Worm (Caenorhabditis elegans) whole organism, L4 larva: Measurements from ENCODE around the gene srh-79.

ENCODE experiments used
- F10B5.3 ChIP-seq: sonication (generic microtip); optimal IDR thresholded peaks from 2 replicates; lab custom pipeline; 2016; ENCODE audit warnings: mild to moderate bottlenecking, missing genetic modification characterization, missing compliant biosample characterization
- F44E2.7 ChIP-seq: fragments of 200-800 bp; sonication (Bioruptor generic); IDR thresholded peaks from 2 replicates; pipeline ENCODE4 v2.1.2; 2022; ENCODE audit warnings: missing genetic modification characterization, missing compliant biosample characterization
- R02D3.7 ChIP-seq: fragments of 150-350 bp; sonication (generic microtip); optimal IDR thresholded peaks from 3 replicates; lab custom pipeline; 2014; ENCODE audit warnings: missing biosample characterization, missing genetic modification characterization
- Y5F2A.4 ChIP-seq: fragments of 200-800 bp; sonication (Bioruptor generic); optimal IDR thresholded peaks from 2 replicates; lab custom pipeline; 2018; ENCODE audit warnings: mild to moderate bottlenecking, missing genetic modification characterization, missing compliant biosample characterization
- ZK546.5 ChIP-seq, 2 experiments: sonication (generic microtip); optimal IDR thresholded peaks; 2 replicates each; lab custom pipeline; 2017; ENCODE audit warnings: missing biosample characterization in 2 of 2, missing genetic modification characterization in 2 of 2
- aha-1 ChIP-seq: fragments of 150-350 bp; peaks from one replicate; lab custom pipeline; 2014; ENCODE audit warnings: missing biosample characterization, missing genetic modification characterization
- ama-1 ChIP-seq: fragments of 150-350 bp; optimal IDR thresholded peaks from 2 replicates; lab custom pipeline; 2014; ENCODE audit warnings: inconsistent platforms, mixed read lengths
- ceh-20 ChIP-seq: fragments of 200-800 bp; sonication (Bioruptor generic); IDR thresholded peaks from 2 replicates; pipeline ENCODE4 v1.3.6; 2022; ENCODE audit warnings: missing genetic modification reagents, missing genetic modification characterization, missing compliant biosample characterization
- ceh-44 ChIP-seq: fragments of 200-800 bp; sonication (Bioruptor generic); IDR thresholded peaks from 2 replicates; pipeline ENCODE4 v1.3.6; 2022; ENCODE audit warnings: missing genetic modification reagents, missing genetic modification characterization, missing compliant biosample characterization
- ceh-82 ChIP-seq: sonication (generic microtip); optimal IDR thresholded peaks from 2 replicates; lab custom pipeline; 2017; ENCODE audit warnings: missing biosample characterization, missing genetic modification characterization
- ctbp-1 ChIP-seq: fragments of 200-800 bp; sonication (Bioruptor generic); IDR thresholded peaks from 2 replicates; pipeline ENCODE4 v1.3.6; 2022; ENCODE audit warnings: missing genetic modification reagents, missing genetic modification characterization, missing compliant biosample characterization
- daf-8 ChIP-seq: fragments of 200-800 bp; sonication (Bioruptor generic); IDR thresholded peaks from 2 replicates; pipeline ENCODE4 v1.3.6; 2022; ENCODE audit warnings: missing genetic modification characterization, missing compliant biosample characterization
- dpl-1 ChIP-seq: fragments of 150-350 bp; optimal IDR thresholded peaks from 2 replicates; lab custom pipeline; 2014; ENCODE audit warnings: missing biosample characterization, missing genetic modification reagents, missing genetic modification characterization
- fos-1 ChIP-seq: fragments of 150-350 bp; optimal IDR thresholded peaks from 2 replicates; lab custom pipeline; 2014; ENCODE audit warnings: missing biosample characterization, missing genetic modification characterization
- hlh-11 ChIP-seq: fragments of 200-800 bp; sonication (Bioruptor generic); optimal IDR thresholded peaks from 2 replicates; lab custom pipeline; 2018; ENCODE audit warnings: mild to moderate bottlenecking, missing genetic modification characterization, missing compliant biosample characterization
- lim-7 ChIP-seq: fragments of 200-800 bp; sonication (Bioruptor generic); IDR thresholded peaks from 2 replicates; pipeline ENCODE4 v1.3.6; 2022; ENCODE audit warnings: missing genetic modification characterization, missing compliant biosample characterization
- lin-13 ChIP-seq: fragments of 150-350 bp; optimal IDR thresholded peaks from 2 replicates; lab custom pipeline; 2014; ENCODE audit warnings: missing biosample characterization, missing genetic modification reagents, missing genetic modification characterization
- lin-15B ChIP-seq: fragments of 150-350 bp; sonication (generic microtip); optimal IDR thresholded peaks from 3 replicates; lab custom pipeline; 2014; ENCODE audit warnings: missing biosample characterization, missing genetic modification characterization
- lin-29 ChIP-seq: fragments of 200-800 bp; sonication (Bioruptor generic); IDR thresholded peaks from 2 replicates; pipeline ENCODE4 v1.3.6; 2022; ENCODE audit warnings: missing genetic modification reagents, missing genetic modification characterization, missing compliant biosample characterization
- lin-38 ChIP-seq: fragments of 200-800 bp; sonication (Bioruptor generic); IDR thresholded peaks from 2 replicates; pipeline ENCODE4 v1.3.6; 2022; ENCODE audit warnings: missing genetic modification reagents, missing genetic modification characterization, missing compliant biosample characterization
- lsy-2 ChIP-seq, 2 experiments: fragments of 150-350 bp in 1 of 2; sonication (generic microtip) in 1 of 2; optimal IDR thresholded peaks; 2 replicates each; lab custom pipeline; 2014 to 2017; ENCODE audit warnings: missing biosample characterization in 2 of 2, missing genetic modification characterization in 2 of 2
- madf-5 ChIP-seq, 2 experiments: fragments of 200-800 bp; sonication (Bioruptor generic); IDR thresholded peaks; 2 replicates each; pipeline ENCODE4 v1.3.6; 2022; ENCODE audit warnings: missing compliant biosample characterization in 2 of 2, missing genetic modification characterization in 2 of 2
- mxl-2 ChIP-seq: fragments of 200-800 bp; sonication (Bioruptor generic); conservative IDR thresholded peaks from 2 replicates; pipeline ENCODE4 v1.3.6; 2022; ENCODE audit warnings: missing genetic modification reagents, missing genetic modification characterization, missing compliant biosample characterization
- mxl-3 ChIP-seq: fragments of 200-800 bp; sonication (Bioruptor generic); optimal IDR thresholded peaks from 2 replicates; lab custom pipeline; 2018; ENCODE audit warnings: mild to moderate bottlenecking, missing genetic modification characterization, missing compliant biosample characterization
- nhr-10 ChIP-seq: fragments of 150-350 bp; optimal IDR thresholded peaks from 2 replicates; lab custom pipeline; 2014; ENCODE audit warnings: missing biosample characterization, missing genetic modification characterization
- nhr-28 ChIP-seq: fragments of 150-350 bp; optimal IDR thresholded peaks from 2 replicates; lab custom pipeline; 2014; ENCODE audit warnings: missing biosample characterization, missing genetic modification characterization
- nhr-48 ChIP-seq: sonication (generic microtip); optimal IDR thresholded peaks from 2 replicates; lab custom pipeline; 2016; ENCODE audit warnings: mild to moderate bottlenecking, missing genetic modification characterization, missing compliant biosample characterization
- nhr-77 ChIP-seq: fragments of 150-350 bp; optimal IDR thresholded peaks from 2 replicates; lab custom pipeline; 2014; ENCODE audit warnings: missing biosample characterization, missing genetic modification characterization
- pqm-1 ChIP-seq: sonication (generic microtip); optimal IDR thresholded peaks from 2 replicates; lab custom pipeline; 2017; ENCODE audit warnings: missing biosample characterization, missing genetic modification characterization
- rbr-2 ChIP-seq: sonication (generic microtip); optimal IDR thresholded peaks from 2 replicates; lab custom pipeline; 2016; ENCODE audit warnings: missing genotype, missing genetic modification characterization, missing compliant biosample characterization
- saeg-2 ChIP-seq: fragments of 200-800 bp; sonication (Bioruptor generic); IDR thresholded peaks from 2 replicates; pipeline ENCODE4 v1.3.6; 2022; ENCODE audit warnings: missing genetic modification reagents, missing genetic modification characterization, missing compliant biosample characterization
- tra-1 ChIP-seq: fragments of 200-800 bp; sonication (Bioruptor generic); IDR thresholded peaks from 2 replicates; pipeline ENCODE4 v1.3.6; 2022; ENCODE audit warnings: missing genetic modification reagents, missing genetic modification characterization, missing compliant biosample characterization
- unc-62 ChIP-seq, 3 experiments: fragments of 150-350 bp in 1 of 3; sonication (generic microtip); optimal IDR thresholded peaks in 2 of 3; peaks in 1 of 3; 1 replicate in 1 of 3; 2 replicates in 2 of 3; lab custom pipeline; 2014 to 2017; ENCODE audit warnings: missing biosample characterization in 3 of 3, missing genetic modification characterization in 3 of 3, missing genetic modification reagents in 3 of 3, missing genotype in 1 of 3
- ztf-11 ChIP-seq: fragments of 150-350 bp; optimal IDR thresholded peaks from 2 replicates; lab custom pipeline; 2014; ENCODE audit warnings: missing biosample characterization, missing genetic modification characterization
- ztf-7 ChIP-seq: fragments of 150-350 bp; optimal IDR thresholded peaks from 2 replicates; lab custom pipeline; 2014; ENCODE audit warnings: missing biosample characterization, missing genetic modification characterization

The srh-79 gene

ce11 chrV:7501194-7501593 lies 3.7 kb downstream of the srh-79 start:
- no peak for TF ChIP-seq rbr-2 (tag; lab: Kevin White, UChicago)
- no peak for TF ChIP-seq lin-29 (GFP tag; lab: Robert Waterston, UW)
- no peak for TF ChIP-seq ztf-11 (tag; lab: Kevin White, UChicago)
- no peak for TF ChIP-seq ama-1
- no peak for TF ChIP-seq nhr-48 (tag; lab: Kevin White, UChicago)
- no peak for TF ChIP-seq tra-1 (GFP tag; lab: Robert Waterston, UW)
- no peak for TF ChIP-seq unc-62 (GFP tag; optimal IDR thresholded peaks at IDR 0.05 in 1 of 2; lab: Kevin White, UChicago)
- TF ChIP-seq unc-62 (tag; optimal IDR thresholded peaks at IDR 0.05; lab: Kevin White, UChicago) = no peak
- no peak for TF ChIP-seq daf-8 (GFP tag; lab: Robert Waterston, UW)
- no peak for TF ChIP-seq lim-7 (GFP tag; lab: Robert Waterston, UW)
- TF ChIP-seq saeg-2 (GFP tag; lab: Robert Waterston, UW) = no peak
- no peak for TF ChIP-seq Y5F2A.4 (GFP tag; lab: Kevin White, UChicago)
- no peak for TF ChIP-seq nhr-10 (tag; lab: Kevin White, UChicago)
- TF ChIP-seq fos-1 (tag; lab: Kevin White, UChicago) = no peak
- TF ChIP-seq aha-1 (tag; lab: Kevin White, UChicago) = no peak
- TF ChIP-seq mxl-2 = no peak
- TF ChIP-seq R02D3.7 (tag; lab: Kevin White, UChicago) = no peak

ce11 chrV:7504271-7504670 lies 6.7 kb downstream of the srh-79 start, which contains the start of gene srh-229:
srh-229 (minus strand) TSS chrV:7504371.
- TF ChIP-seq F44E2.7 = no peak
- TF ChIP-seq lsy-2 (tag; optimal IDR thresholded peaks at IDR 0.05; lab: Kevin White, UChicago) = no peak
- no peak for TF ChIP-seq ama-1
- TF ChIP-seq ZK546.5 (tag; optimal IDR thresholded peaks at IDR 0.05; lab: Kevin White, UChicago) = no peak
- no peak for TF ChIP-seq ceh-20 (GFP tag; lab: Robert Waterston, UW)
- no peak for TF ChIP-seq madf-5 (GFP tag; IDR thresholded peaks at IDR 0.05; lab: Robert Waterston, UW)
- no peak for TF ChIP-seq ztf-7 (tag; lab: Kevin White, UChicago)
- no peak for TF ChIP-seq dpl-1 (GFP tag; lab: Kevin White, UChicago)
- no peak for TF ChIP-seq mxl-3 (GFP tag; lab: Kevin White, UChicago)
- TF ChIP-seq lin-15B = no peak
- TF ChIP-seq ztf-11 (tag; lab: Kevin White, UChicago) = no peak
- no peak for TF ChIP-seq rbr-2 (tag; lab: Kevin White, UChicago)
- TF ChIP-seq lin-13 (GFP tag; lab: Kevin White, UChicago) = no peak
- TF ChIP-seq ceh-82 (tag; lab: Kevin White, UChicago) = no peak
- no peak for TF ChIP-seq lin-29 (GFP tag; lab: Robert Waterston, UW)
- TF ChIP-seq F10B5.3 (tag; lab: Kevin White, UChicago) = no peak
- TF ChIP-seq, all 104 proteins: peak for 0

- 0 out of 2 replicates have a peak, but pooled peaks have one; percentile 3 for TF ChIP-seq ceh-44
- TF ChIP-seq pqm-1 (tag; lab: Kevin White, UChicago) = no peak
Measured at ce11 chrV:7506207-7506606, 8.7 kb downstream of the srh-79 start.

- TF ChIP-seq nhr-48 (tag; lab: Kevin White, UChicago) = no peak
- no peak for TF ChIP-seq hlh-11
- TF ChIP-seq nhr-77 = no peak
- TF ChIP-seq mxl-3 (GFP tag; lab: Kevin White, UChicago) = no peak
- no peak for TF ChIP-seq ama-1
- no peak for TF ChIP-seq lin-13 (GFP tag; lab: Kevin White, UChicago)
- no peak for TF ChIP-seq lin-38 (GFP tag; lab: Robert Waterston, UW)
- TF ChIP-seq ctbp-1 (GFP tag; lab: Robert Waterston, UW) = no peak
- no peak for TF ChIP-seq nhr-28
- no peak for TF ChIP-seq pqm-1 (tag; lab: Kevin White, UChicago)
Measured at ce11 chrV:7508566-7509044, 11.1 kb downstream of the srh-79 start, which contains the start of the genes str-31 and nhr-172. str-31 (minus strand) TSS chrV:7508666. nhr-172 (plus strand) TSS chrV:7508994.
